Fruit fly (Drosophila melanogaster) whole organism, wandering third instar larva: ENCODE data around the gene asun.
A peak's percentile ranks its signal among the peaks of the same experiment; 100 is the strongest.

ENCODE experiments used
- Abd-B ChIP-seq: fragments of >200 bp; optimal IDR thresholded peaks from 2 replicates; lab custom pipeline; 2017; ENCODE audit warnings: missing biosample characterization, missing genetic modification characterization
- CG32264 ChIP-seq: fragments of 200-800 bp; sonication (Bioruptor generic); optimal IDR thresholded peaks from 2 replicates; lab custom pipeline; 2016; ENCODE audit warnings: missing biosample characterization, missing genetic modification characterization
- CG9705 ChIP-seq: fragments of 200-800 bp; sonication (Bioruptor generic); optimal IDR thresholded peaks from 2 replicates; lab custom pipeline; 2018; ENCODE audit warnings: missing biosample characterization, mild to moderate bottlenecking, missing genetic modification characterization
- CrebA ChIP-seq: fragments of 200-800 bp; sonication (Bioruptor generic); optimal IDR thresholded peaks from 2 replicates; lab custom pipeline; 2016; ENCODE audit warnings: missing biosample characterization, mild to moderate bottlenecking, missing genetic modification characterization, borderline replicate concordance
- Dfd ChIP-seq: fragments of >200 bp; optimal IDR thresholded peaks from 2 replicates; lab custom pipeline; 2017; ENCODE audit warnings: missing biosample characterization, missing genetic modification characterization
- Dif ChIP-seq: fragments of 200-275, 200-300 bp; sonication (Bioruptor generic); optimal IDR thresholded peaks from 2 replicates; lab custom pipeline; 2018; ENCODE audit warnings: missing biosample characterization, missing genetic modification characterization; ENCODE audit not compliant: partially characterized antibody
- GATAd ChIP-seq: sonication (Bioruptor generic); optimal IDR thresholded peaks from 2 replicates; lab custom pipeline; 2016; ENCODE audit warnings: missing biosample characterization, missing genetic modification characterization
- HLH106 ChIP-seq: fragments of 200-800 bp; optimal IDR thresholded peaks from 3 replicates; lab custom pipeline; 2019; ENCODE audit warnings: missing biosample characterization, mild to moderate bottlenecking, missing genetic modification characterization, moderate library complexity
- Hnf4 ChIP-seq: fragments of 200-800 bp; sonication (Bioruptor generic); optimal IDR thresholded peaks from 2 replicates; lab custom pipeline; 2016; ENCODE audit warnings: missing biosample characterization, mild to moderate bottlenecking, missing genetic modification characterization
- Hr78 ChIP-seq: fragments of >200 bp; optimal IDR thresholded peaks from 2 replicates; lab custom pipeline; 2017; ENCODE audit warnings: missing biosample characterization, missing genetic modification characterization
- Hr83 ChIP-seq: fragments of 200-300 bp; sonication (Bioruptor generic); optimal IDR thresholded peaks from 2 replicates; lab custom pipeline; 2016; ENCODE audit warnings: missing biosample characterization, mild to moderate bottlenecking, missing genetic modification characterization, moderate library complexity; ENCODE audit not compliant: poor library complexity, severe bottlenecking
- Jra ChIP-seq: sonication (Bioruptor generic); optimal IDR thresholded peaks from 2 replicates; lab custom pipeline; 2016; ENCODE audit warnings: missing biosample characterization, missing genetic modification characterization
- Mio ChIP-seq: sonication (Bioruptor generic); optimal IDR thresholded peaks from 2 replicates; lab custom pipeline; 2016; ENCODE audit warnings: missing biosample characterization, missing genetic modification characterization
- Myc ChIP-seq: fragments of >200 bp; optimal IDR thresholded peaks from 2 replicates; lab custom pipeline; 2017
- N ChIP-seq: fragments of >200 bp; optimal IDR thresholded peaks from 2 replicates; lab custom pipeline; 2018; ENCODE audit warnings: missing biosample characterization, missing external identifiers, missing genetic modification characterization
- OdsH ChIP-seq: fragments of 200-800 bp; sonication (Bioruptor generic); optimal IDR thresholded peaks from 2 replicates; lab custom pipeline; 2016; ENCODE audit warnings: missing biosample characterization, mild to moderate bottlenecking, missing genetic modification characterization
- Rel ChIP-seq, 2 experiments: fragments of 200-800 bp; sonication (Bioruptor generic) in 1 of 2; optimal IDR thresholded peaks; 2 replicates in 1 of 2; 3 replicates in 1 of 2; lab custom pipeline; 2016 to 2019; ENCODE audit warnings: mild to moderate bottlenecking in 2 of 2, missing biosample characterization in 2 of 2, missing genetic modification characterization in 2 of 2, moderate library complexity in 1 of 2
- Sp1 ChIP-seq: fragments of 200-800 bp; sonication (Bioruptor generic); optimal IDR thresholded peaks from 3 replicates; lab custom pipeline; 2019; ENCODE audit warnings: missing biosample characterization, mild to moderate bottlenecking, missing genetic modification characterization, moderate library complexity
- Vsx2 ChIP-seq: fragments of 200-300, 225-300 bp; sonication (Bioruptor generic); optimal IDR thresholded peaks from 2 replicates; lab custom pipeline; 2018; ENCODE audit warnings: missing biosample characterization, missing genetic modification characterization; ENCODE audit not compliant: partially characterized antibody
- br ChIP-seq: fragments of 200-800 bp; sonication (Bioruptor generic); optimal IDR thresholded peaks from 2 replicates; lab custom pipeline; 2016; ENCODE audit warnings: missing biosample characterization, missing genetic modification characterization
- brk ChIP-seq: fragments of 200-800 bp; sonication (Bioruptor generic); optimal IDR thresholded peaks from 2 replicates; lab custom pipeline; 2016; ENCODE audit warnings: missing biosample characterization, mild to moderate bottlenecking, missing genetic modification characterization
- dl ChIP-seq, 2 experiments: fragments of 175-275, 200-275 bp in 1 of 2; fragments of 200-275 bp in 1 of 2; sonication (Bioruptor generic); optimal IDR thresholded peaks; lab custom pipeline; 2018; ENCODE audit warnings: mild to moderate bottlenecking in 2 of 2, missing biosample characterization in 2 of 2, missing genetic modification characterization in 2 of 2, moderate library complexity in 2 of 2; ENCODE audit not compliant: partially characterized antibody in 2 of 2, insufficient read depth in 1 of 2
- dmrt93B ChIP-seq: fragments of 200-800 bp; sonication (Bioruptor generic); optimal IDR thresholded peaks from 2 replicates; lab custom pipeline; 2018; ENCODE audit warnings: missing biosample characterization, mild to moderate bottlenecking, missing genetic modification characterization
- dsf ChIP-seq: sonication (Bioruptor generic); optimal IDR thresholded peaks from 2 replicates; lab custom pipeline; 2016; ENCODE audit warnings: missing biosample characterization, missing genetic modification characterization, borderline replicate concordance
- ey ChIP-seq: fragments of 200-800 bp; sonication (Bioruptor generic); optimal IDR thresholded peaks from 2 replicates; lab custom pipeline; 2016; ENCODE audit warnings: missing biosample characterization, missing genetic modification characterization
- foxo ChIP-seq, 2 experiments: fragments of 200-800 bp; sonication (Bioruptor generic); optimal IDR thresholded peaks; 2 replicates in 1 of 2; 3 replicates in 1 of 2; lab custom pipeline; 2016 to 2017; ENCODE audit warnings: missing biosample characterization in 2 of 2, missing genetic modification characterization in 2 of 2
- fru ChIP-seq: fragments of 200-800 bp; sonication (Bioruptor generic); optimal IDR thresholded peaks from 3 replicates; lab custom pipeline; 2016; ENCODE audit warnings: missing biosample characterization, mild to moderate bottlenecking, missing genetic modification characterization
- h ChIP-seq: fragments of 200-800 bp; sonication (Bioruptor generic); optimal IDR thresholded peaks from 3 replicates; lab custom pipeline; 2016; ENCODE audit warnings: missing biosample characterization, mild to moderate bottlenecking, missing genetic modification characterization
- jim ChIP-seq: fragments of 175-275, 200-325 bp; sonication (Bioruptor generic); optimal IDR thresholded peaks from 2 replicates; lab custom pipeline; 2016; ENCODE audit warnings: missing biosample characterization, mild to moderate bottlenecking, missing genetic modification characterization
- lola ChIP-seq: fragments of >200 bp; optimal IDR thresholded peaks from 2 replicates; lab custom pipeline; 2017; ENCODE audit warnings: missing biosample characterization, missing genetic modification characterization
- pan ChIP-seq: fragments of >200 bp; optimal IDR thresholded peaks from 2 replicates; lab custom pipeline; 2017
- psq ChIP-seq: fragments of 200-800 bp; sonication (Bioruptor generic); optimal IDR thresholded peaks from 3 replicates; lab custom pipeline; 2017; ENCODE audit warnings: missing biosample characterization, mild to moderate bottlenecking, missing genetic modification characterization, moderate library complexity
- rgr ChIP-seq: fragments of 200-800 bp; sonication (Bioruptor generic); optimal IDR thresholded peaks from 3 replicates; lab custom pipeline; 2016; ENCODE audit warnings: missing biosample characterization, mild to moderate bottlenecking, missing genetic modification characterization
- sage ChIP-seq: fragments of 200-800 bp; sonication (Bioruptor generic); optimal IDR thresholded peaks from 2 replicates; lab custom pipeline; 2016; ENCODE audit warnings: missing biosample characterization, mild to moderate bottlenecking, missing genetic modification characterization
- sv ChIP-seq: fragments of 200-800 bp; sonication (Bioruptor generic); optimal IDR thresholded peaks from 3 replicates; lab custom pipeline; 2016; ENCODE audit warnings: missing biosample characterization, missing genetic modification characterization
- tai ChIP-seq: sonication (Bioruptor generic); optimal IDR thresholded peaks from 2 replicates; lab custom pipeline; 2016; ENCODE audit warnings: missing biosample characterization, missing genetic modification characterization
- usp ChIP-seq: fragments of >200 bp; optimal IDR thresholded peaks from 2 replicates; lab custom pipeline; 2017; ENCODE audit warnings: missing biosample characterization, missing genetic modification characterization
- woc ChIP-seq: sonication (Bioruptor generic); optimal IDR thresholded peaks from 2 replicates; lab custom pipeline; 2016; ENCODE audit warnings: missing biosample characterization, mild to moderate bottlenecking, missing genetic modification characterization

asun gene

DNA sequence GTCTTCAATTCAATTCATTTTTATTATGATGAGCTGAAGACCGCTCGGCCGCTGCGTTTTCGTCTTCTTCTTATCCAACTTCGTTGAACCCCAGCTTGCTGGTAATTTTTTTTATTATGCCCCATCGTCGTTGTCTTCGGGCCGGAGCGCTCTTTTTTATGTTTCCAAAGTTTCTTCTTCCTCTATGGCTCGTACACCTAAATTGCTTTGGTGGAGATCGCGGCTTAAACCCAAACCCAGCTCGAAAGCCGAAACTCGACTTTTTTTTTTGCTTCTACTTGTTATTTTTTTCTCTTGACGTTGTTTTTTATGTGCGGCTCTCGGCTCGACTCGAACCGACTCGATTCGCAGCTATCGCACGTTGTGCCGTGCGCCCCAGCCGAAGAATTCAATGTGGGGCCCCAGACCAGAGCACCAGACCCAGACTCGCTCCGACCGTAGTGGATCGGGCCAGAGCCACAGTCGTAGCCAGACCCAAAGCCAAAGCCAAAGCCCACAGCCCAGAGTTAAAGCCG, 11.1 kb upstream of the asun start:
- TF ChIP-seq Hnf4 (GFP tag; lab: Kevin White, UChicago) (no peak), Abd-B (GFP tag; lab: Kevin White, UChicago) (no peak), usp (GFP tag; lab: Kevin White, UChicago) (no peak), dsf (GFP tag; lab: Kevin White, UChicago) (no peak), Rel (GFP tag; optimal IDR thresholded peaks at IDR 0.05; lab: Kevin White, UChicago) (peak; percentile 56), Rel (tag; optimal IDR thresholded peaks at IDR 0.05; lab: Kevin White, UChicago) (peak; percentile 18), GATAd (GFP tag; lab: Kevin White, UChicago) (no peak), psq (GFP tag; lab: Kevin White, UChicago) (no peak), Vsx2 (GFP tag; lab: Kevin White, UChicago) (no peak), foxo (GFP tag; optimal IDR thresholded peaks at IDR 0.05; lab: Kevin White, UChicago) (no peak), lola (no peak), Jra (GFP tag; lab: Kevin White, UChicago) (no peak), Dif (GFP tag; lab: Kevin White, UChicago) (no peak), ey (GFP tag; lab: Kevin White, UChicago) (no peak), brk (GFP tag; lab: Kevin White, UChicago) (no peak), CG32264 (GFP tag; lab: Kevin White, UChicago) (no peak), h (no peak), jim (GFP tag; lab: Kevin White, UChicago) (peak; percentile 5), Sp1 (GFP tag; lab: Kevin White, UChicago) (no peak), fru (GFP tag; lab: Kevin White, UChicago) (no peak), dmrt93B (GFP tag; lab: Kevin White, UChicago) (no peak), dl (GFP tag; optimal IDR thresholded peaks at IDR 0.05; lab: Kevin White, UChicago; ENCODE audit: insufficient read depth in 1 of 2, partially characterized antibody in 2 of 2) (no peak), tai (GFP tag; lab: Kevin White, UChicago) (no peak), N (GFP tag; lab: Kevin White, UChicago) (no peak), sv (GFP tag; lab: Kevin White, UChicago) (no peak), br (GFP tag; lab: Kevin White, UChicago) (no peak), HLH106 (no peak), Hr83 (GFP tag; lab: Kevin White, UChicago) (peak; percentile 76), CrebA (GFP tag; lab: Kevin White, UChicago) (peak; percentile 64), woc (GFP tag; lab: Kevin White, UChicago) (no peak), pan (lab: Kevin White, UChicago) (no peak), rgr (GFP tag; lab: Kevin White, UChicago) (no peak)

DNA sequence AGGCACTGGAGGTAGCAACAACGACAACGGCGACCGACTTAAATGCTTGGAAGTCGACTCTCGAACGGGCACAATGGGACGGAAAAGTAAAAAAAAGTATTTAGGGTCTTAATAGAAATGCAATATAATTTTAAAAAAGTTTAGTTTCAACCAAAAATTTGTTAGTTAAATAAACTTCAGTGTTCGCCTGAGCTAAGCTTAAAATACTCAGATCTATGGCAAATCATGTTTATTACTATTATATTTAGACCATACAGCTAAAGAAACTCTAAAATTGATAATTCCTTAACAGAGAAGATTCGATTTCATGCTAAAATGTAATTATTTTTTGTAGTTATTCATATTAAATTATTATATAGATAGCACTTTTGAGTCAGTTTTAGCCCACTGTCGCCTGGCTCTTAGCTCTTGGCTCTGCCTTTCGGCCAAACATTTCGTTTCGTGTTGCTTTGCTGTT, 10.6 kb upstream of the asun start:
- no peak for TF ChIP-seq Rel (GFP tag; optimal IDR thresholded peaks at IDR 0.05; lab: Kevin White, UChicago)
- no peak for TF ChIP-seq Rel (tag; optimal IDR thresholded peaks at IDR 0.05; lab: Kevin White, UChicago)
- TF ChIP-seq br (GFP tag; lab: Kevin White, UChicago), result no peak
- no peak for TF ChIP-seq Abd-B (GFP tag; lab: Kevin White, UChicago)
- TF ChIP-seq dsf (GFP tag; lab: Kevin White, UChicago), result no peak
- TF ChIP-seq jim (GFP tag; lab: Kevin White, UChicago), result no peak
- TF ChIP-seq Hr83 (GFP tag; lab: Kevin White, UChicago), result no peak
- peak; percentile 78 for TF ChIP-seq OdsH
- TF ChIP-seq Dfd (GFP tag; lab: Kevin White, UChicago), result no peak
- TF ChIP-seq brk (GFP tag; lab: Kevin White, UChicago), result no peak
- TF ChIP-seq CG9705, result peak; percentile 42
- no peak for TF ChIP-seq N (GFP tag; lab: Kevin White, UChicago)
- peak; percentile 90 for TF ChIP-seq Sp1 (GFP tag; lab: Kevin White, UChicago)
- TF ChIP-seq sv (GFP tag; lab: Kevin White, UChicago), result peak; percentile 63
- peak; percentile 81 for TF ChIP-seq psq (GFP tag; lab: Kevin White, UChicago)
- TF ChIP-seq dl (GFP tag; optimal IDR thresholded peaks at IDR 0.05; lab: Kevin White, UChicago; ENCODE audit: insufficient read depth in 1 of 2, partially characterized antibody in 2 of 2), result no peak
- peak; percentile 24 for TF ChIP-seq ey (GFP tag; lab: Kevin White, UChicago)
- TF ChIP-seq GATAd (GFP tag; lab: Kevin White, UChicago), result no peak
- no peak for TF ChIP-seq Mio (GFP tag; lab: Kevin White, UChicago)
- TF ChIP-seq sage (GFP tag; lab: Kevin White, UChicago), result peak; percentile 22
- no peak for TF ChIP-seq Hr78
- TF ChIP-seq h, result peak; percentile 59
- TF ChIP-seq HLH106, result peak; percentile 85
- TF ChIP-seq foxo (GFP tag; optimal IDR thresholded peaks at IDR 0.05; lab: Kevin White, UChicago), result peak in 1 of 2 experiments; percentile 86
- no peak for TF ChIP-seq Dif (GFP tag; lab: Kevin White, UChicago)
- TF ChIP-seq tai (GFP tag; lab: Kevin White, UChicago), result no peak
- TF ChIP-seq pan (lab: Kevin White, UChicago), result no peak
- TF ChIP-seq lola, result no peak
- TF ChIP-seq CrebA (GFP tag; lab: Kevin White, UChicago), result no peak
- TF ChIP-seq rgr (GFP tag; lab: Kevin White, UChicago), result peak; percentile 68
- peak; percentile 71 for TF ChIP-seq dmrt93B (GFP tag; lab: Kevin White, UChicago)
- TF ChIP-seq Myc, result no peak
- TF ChIP-seq Vsx2 (GFP tag; lab: Kevin White, UChicago), result no peak
- TF ChIP-seq Jra (GFP tag; lab: Kevin White, UChicago), result no peak
- TF ChIP-seq woc (GFP tag; lab: Kevin White, UChicago), result peak; percentile 48
- peak; percentile 51 for TF ChIP-seq fru (GFP tag; lab: Kevin White, UChicago)
